Worm (Caenorhabditis elegans) whole organism, late embryonic: Measurements from ENCODE around the gene alkb-8.

ENCODE experiments used
- Y22D7AL.16 ChIP-seq: sonication (generic microtip); optimal IDR thresholded peaks from 2 replicates; lab custom pipeline; 2016; ENCODE audit warnings: missing genetic modification characterization, missing compliant biosample characterization
- ama-1 ChIP-seq: fragments of 150-350 bp; optimal IDR thresholded peaks from 2 replicates; lab custom pipeline; 2014
- ceh-34 ChIP-seq: sonication (generic microtip); optimal IDR thresholded peaks from 2 replicates; lab custom pipeline; 2016; ENCODE audit warnings: mild to moderate bottlenecking, missing genetic modification characterization, missing compliant biosample characterization
- elt-2 ChIP-seq: sonication (generic microtip); optimal IDR thresholded peaks from 2 replicates; lab custom pipeline; 2016; ENCODE audit warnings: missing genetic modification reagents, missing genetic modification characterization, missing compliant biosample characterization
- pat-9 ChIP-seq: fragments of 200-800 bp; sonication (Bioruptor generic); optimal IDR thresholded peaks from 2 replicates; lab custom pipeline; 2018; ENCODE audit warnings: mild to moderate bottlenecking, missing genetic modification characterization, moderate library complexity, missing compliant biosample characterization
- unc-86 ChIP-seq: sonication (generic microtip); optimal IDR thresholded peaks from 2 replicates; lab custom pipeline; 2016; ENCODE audit warnings: missing genetic modification characterization, missing compliant biosample characterization

DNA sequence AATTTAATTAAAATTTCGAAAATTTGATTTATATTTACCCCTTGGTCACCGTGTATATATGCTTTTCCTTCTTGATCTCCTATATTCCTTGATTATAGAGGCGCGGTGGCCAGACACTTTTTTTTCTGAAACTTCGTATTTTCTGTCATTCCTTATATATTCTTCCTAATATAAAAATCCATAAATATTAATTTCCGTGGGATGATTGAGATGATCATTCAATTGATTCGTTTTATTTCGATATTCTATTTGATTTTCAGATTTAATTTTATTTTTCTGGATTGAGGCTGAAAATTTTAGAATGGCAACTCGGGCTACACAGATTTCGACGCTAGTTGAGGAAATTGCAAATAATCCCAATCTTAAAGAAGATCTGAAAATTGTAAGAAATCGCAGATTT lies 2.5 kb upstream of the alkb-8 start, which contains the start of gene dph-1:
- TF ChIP-seq Y22D7AL.16 = no peak
- no peak for TF ChIP-seq elt-2 (tag; lab: Kevin White, UChicago)
- TF ChIP-seq ceh-34 (tag; lab: Kevin White, UChicago) = no peak
- no peak for TF ChIP-seq ama-1 (lab: Kevin White, UChicago)
- TF ChIP-seq pat-9 (tag; lab: Kevin White, UChicago) = no peak
- no peak for TF ChIP-seq unc-86
